Fruit fly (Drosophila melanogaster): ENCODE results near the gene Ucp4B.
A peak's percentile ranks its signal among the peaks of the same experiment; 100 is the strongest.

Gene Ucp4B

DNA sequence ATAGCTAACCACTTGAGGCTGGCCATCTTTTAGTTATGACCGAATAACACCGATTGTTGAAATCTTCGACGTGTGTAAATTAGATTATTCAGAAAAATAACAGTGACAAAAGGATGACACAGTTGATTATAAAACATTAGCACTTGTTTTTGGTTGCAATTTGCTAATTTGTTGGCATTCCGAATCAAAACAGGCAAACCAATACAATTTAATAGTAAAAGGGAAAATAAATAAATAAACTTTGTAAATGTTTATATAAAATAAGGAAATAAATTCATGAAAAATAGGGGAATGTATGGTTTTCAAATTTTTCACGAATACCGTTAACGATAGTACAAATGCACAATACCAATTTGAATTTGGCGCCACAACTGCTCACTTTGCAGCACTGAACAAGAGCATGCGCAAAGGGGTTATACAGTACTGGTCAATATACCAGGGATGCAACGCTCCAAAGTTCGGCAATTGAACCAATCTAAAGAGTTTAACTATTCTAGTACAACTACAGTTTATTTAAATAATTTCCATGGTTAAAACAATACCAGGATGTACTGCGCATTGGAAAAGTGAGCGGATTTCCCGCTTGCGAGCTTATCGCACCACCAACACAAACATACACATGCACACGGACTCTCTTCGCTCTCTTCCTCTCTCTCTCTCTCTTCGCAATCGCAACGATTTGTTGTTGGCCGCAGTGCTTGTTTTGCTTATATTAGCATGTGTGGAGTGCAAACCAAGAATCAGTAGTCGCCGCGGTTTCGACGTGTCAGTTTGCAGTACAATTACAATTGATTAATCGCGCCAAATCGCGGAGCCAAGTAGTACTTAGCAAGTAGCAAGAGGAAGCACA, 26.2 kb upstream of the Ucp4B start, which contains the start of the genes Sfp26Ad and Gpdh1 (continued):
- TF ChIP-seq CG31388 (GFP tag; optimal IDR thresholded peaks at IDR 0.05) (peak; percentile 31), ash1 (GFP tag; optimal IDR thresholded peaks at IDR 0.05) (no peak), H2.0 (GFP tag; IDR thresholded peaks at IDR 0.05) (peak; percentile 57), ssp (GFP tag; IDR thresholded peaks at IDR 0.05) (peak; percentile 54), CG13424 (tag; optimal IDR thresholded peaks at IDR 0.05) (peak; percentile 66), chinmo (GFP tag; IDR thresholded peaks at IDR 0.05; ENCODE audit: partially characterized antibody) (peak; percentile 94; the same call in 3 of the 4 replicates), Med (GFP tag) (peak; percentile 97), so (GFP tag; IDR thresholded peaks at IDR 0.05) (peak; percentile 65; the same call in 1 of the 3 replicates), Taf1 (GFP tag; IDR thresholded peaks at IDR 0.05) (0 out of 2 replicates have a peak, but pooled peaks have one; percentile 7), CG16863 (GFP tag; optimal IDR thresholded peaks at IDR 0.05) (peak; percentile 46), crc (GFP tag; optimal IDR thresholded peaks at IDR 0.05) (peak; percentile 63), dysf (GFP tag; IDR thresholded peaks at IDR 0.05) (peak; percentile 67; the same call in 2 of the 3 replicates), CG4328 (GFP tag; optimal IDR thresholded peaks at IDR 0.05) (peak; percentile 49), ato (GFP tag; IDR thresholded peaks at IDR 0.05; ENCODE audit: partially characterized antibody) (peak; percentile 15; the same call in 1 of the 2 replicates), Xrp1 (GFP tag; IDR thresholded peaks at IDR 0.05) (peak; percentile 74), nau (GFP tag; optimal IDR thresholded peaks at IDR 0.05) (peak; percentile 68), pzg (GFP tag; optimal IDR thresholded peaks at IDR 0.05) (peak; percentile 96), toy (GFP tag; IDR thresholded peaks at IDR 0.05) (no peak), Atf6 (GFP tag; IDR thresholded peaks at IDR 0.05) (peak; percentile 70), CG11398 (GFP tag; optimal IDR thresholded peaks at IDR 0.05) (peak; percentile 12), kay (GFP tag; optimal IDR thresholded peaks at IDR 0.05) (peak; percentile 76), CG15601 (tag; optimal IDR thresholded peaks at IDR 0.05) (peak; percentile 69), danr (GFP tag; IDR thresholded peaks at IDR 0.05) (no peak), CG17359 (tag; optimal IDR thresholded peaks at IDR 0.05) (peak; percentile 58), br (optimal IDR thresholded peaks at IDR 0.05) (no peak), vnd (GFP tag; IDR thresholded peaks at IDR 0.05; ENCODE audit: partially characterized antibody) (no peak), CG18599 (GFP tag; optimal IDR thresholded peaks at IDR 0.05) (peak; percentile 88), CG6683 (GFP tag; optimal IDR thresholded peaks at IDR 0.05) (peak; percentile 30), Meics (GFP tag; optimal IDR thresholded peaks at IDR 0.05) (peak; percentile 74), Sry-δ (GFP tag; optimal IDR thresholded peaks at IDR 0.05) (peak; percentile 68), kni (GFP tag; optimal IDR thresholded peaks at IDR 0.05) (peak; percentile 60), CG12219 (GFP tag; optimal IDR thresholded peaks at IDR 0.05) (peak; percentile 23), CG4360 (GFP tag; IDR thresholded peaks at IDR 0.05) (peak; percentile 73), CG33213 (GFP tag; optimal IDR thresholded peaks at IDR 0.05) (peak; percentile 81), Elba2 (GFP tag; optimal IDR thresholded peaks at IDR 0.05) (peak; percentile 72), jumu (GFP tag; optimal IDR thresholded peaks at IDR 0.05) (peak; percentile 87), ftz-f1 (GFP tag; optimal IDR thresholded peaks at IDR 0.05) (peak; percentile 51), Hr51 (GFP tag; optimal IDR thresholded peaks at IDR 0.05) (peak; percentile 64 to 88), CG1832 (GFP tag; optimal IDR thresholded peaks at IDR 0.05) (no peak), E2f2 (GFP tag; IDR thresholded peaks at IDR 0.05) (peak; percentile 100), CG31224 (GFP tag; IDR thresholded peaks at IDR 0.05) (no peak), Nf-YA (GFP tag; IDR thresholded peaks at IDR 0.05) (peak; percentile 36), CG11696 (GFP tag; IDR thresholded peaks at IDR 0.05) (no peak), CG12071 (GFP tag; optimal IDR thresholded peaks at IDR 0.05) (peak; percentile 45), CG1529 (GFP tag; optimal IDR thresholded peaks at IDR 0.05) (peak; percentile 41), CG11723 (GFP tag; optimal IDR thresholded peaks at IDR 0.05) (peak; percentile 57), gce (GFP tag; IDR thresholded peaks at IDR 0.05) (no peak; the same call in 2 of the 3 replicates), CG8089 (GFP tag; optimal IDR thresholded peaks at IDR 0.05) (peak; percentile 45), CG15514 (GFP tag; optimal IDR thresholded peaks at IDR 0.05) (peak; percentile 97)

All from whole organism, embryonic.